Worm (Caenorhabditis elegans) whole organism, midembryonic: ENCODE results near the gene srx-48.

ENCODE experiments used
- cog-1 ChIP-seq: sonication (generic microtip); optimal IDR thresholded peaks from 2 replicates; lab custom pipeline; 2016; ENCODE audit warnings: missing genetic modification characterization, missing compliant biosample characterization
- flt-1 ChIP-seq: fragments of 200-800 bp; sonication (Bioruptor generic); IDR thresholded peaks from 2 replicates; pipeline ENCODE4 v1.3.6; 2022; ENCODE audit warnings: missing genetic modification characterization, missing compliant biosample characterization
- klf-2 ChIP-seq: fragments of 200-800 bp; sonication (Bioruptor generic); conservative IDR thresholded peaks from 2 replicates; pipeline ENCODE4 v1.3.6; 2022; ENCODE audit warnings: missing genetic modification reagents, missing genetic modification characterization, missing compliant biosample characterization
- med-1 ChIP-seq: sonication (generic microtip); optimal IDR thresholded peaks from 2 replicates; lab custom pipeline; 2017; ENCODE audit warnings: missing genetic modification characterization, mild to moderate bottlenecking, missing compliant biosample characterization, antibody characterized with exemption, missing genetic modification reagents; ENCODE audit not compliant: insufficient read depth
- ref-1 ChIP-seq: fragments of 200-800 bp; sonication (Bioruptor generic); conservative IDR thresholded peaks from 2 replicates; pipeline ENCODE4 v1.3.6; 2022; ENCODE audit warnings: missing genetic modification reagents, missing genetic modification characterization, missing compliant biosample characterization
- ztf-23 ChIP-seq: fragments of 200-800 bp; sonication (Bioruptor generic); IDR thresholded peaks from 2 replicates; pipeline ENCODE4 v1.3.6; 2022; ENCODE audit warnings: missing genetic modification reagents, missing genetic modification characterization, missing compliant biosample characterization
- ztf-29 ChIP-seq: fragments of 200-800 bp; sonication (Bioruptor generic); IDR thresholded peaks from 2 replicates; pipeline ENCODE4 v1.3.6; 2022; ENCODE audit warnings: missing genetic modification reagents, missing genetic modification characterization, missing compliant biosample characterization

DNA sequence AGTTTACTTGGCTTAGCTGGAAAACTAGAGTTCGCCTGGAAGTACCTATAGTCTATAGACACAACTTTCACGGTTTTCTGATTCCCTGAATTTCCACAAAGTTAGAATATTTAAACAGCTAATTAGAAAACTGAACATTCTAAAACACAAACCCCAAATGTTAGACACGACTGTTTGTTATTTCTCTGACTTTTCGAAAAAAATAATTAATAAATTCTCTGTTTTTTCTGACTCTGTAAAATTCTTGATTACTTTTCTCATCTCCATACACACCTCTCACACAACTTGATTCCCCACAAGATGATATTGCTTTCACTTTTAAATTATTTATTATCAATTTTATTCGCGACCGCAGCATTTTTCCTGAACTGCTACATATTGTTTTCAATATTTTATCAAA, 50.0 kb downstream of the srx-48 start, which contains the start of gene srbc-75:
- TF ChIP-seq flt-1 (no peak), med-1 (no peak), ztf-29 (GFP tag; lab: Robert Waterston, UW) (no peak), klf-2 (no peak), ztf-23 (GFP tag; lab: Robert Waterston, UW) (no peak), ref-1 (GFP tag; lab: Robert Waterston, UW) (no peak), cog-1 (tag; lab: Kevin White, UChicago) (no peak)
